Fruit fly (Drosophila melanogaster) whole organism, prepupa: ENCODE measurements around the gene bwa.

Source experiments
- CG10669 ChIP-seq: fragments of 200-800 bp; sonication (Bioruptor generic); optimal IDR thresholded peaks from 3 replicates; lab custom pipeline; 2018; ENCODE audit warnings: missing biosample characterization, mild to moderate bottlenecking, missing genetic modification characterization, moderate library complexity
- CG11294 ChIP-seq: fragments of 200-800 bp; sonication (Bioruptor generic); IDR thresholded peaks from 2 replicates; pipeline ENCODE4 v1.3.6; 2022; ENCODE audit warnings: missing biosample characterization, missing genetic modification characterization
- CG11762 ChIP-seq: fragments of 200-800 bp; sonication (Bioruptor generic); optimal IDR thresholded peaks from 3 replicates; lab custom pipeline; 2016; ENCODE audit warnings: missing biosample characterization, missing genetic modification characterization; ENCODE audit not compliant: insufficient read depth
- CG15336 ChIP-seq: fragments of 200-800 bp; sonication (Bioruptor generic); IDR thresholded peaks from 2 replicates; pipeline ENCODE4 v1.3.6; 2022; ENCODE audit warnings: missing biosample characterization, missing genetic modification characterization
- CG1621 ChIP-seq: fragments of 200-800 bp; sonication (Bioruptor generic); optimal IDR thresholded peaks from 3 replicates; lab custom pipeline; 2018; ENCODE audit warnings: missing biosample characterization, mild to moderate bottlenecking, missing genetic modification characterization
- CG31627 ChIP-seq: fragments of 200-800 bp; sonication (Bioruptor generic); optimal IDR thresholded peaks from 3 replicates; lab custom pipeline; 2016; ENCODE audit warnings: missing biosample characterization, missing genetic modification characterization
- CG32006 ChIP-seq: fragments of 200-800 bp; sonication (Bioruptor generic); optimal IDR thresholded peaks from 3 replicates; lab custom pipeline; 2017; ENCODE audit warnings: missing biosample characterization, mild to moderate bottlenecking, missing genetic modification characterization
- CG34406 ChIP-seq: fragments of 200-800 bp; sonication (Bioruptor generic); optimal IDR thresholded peaks from 3 replicates; lab custom pipeline; 2016; ENCODE audit warnings: missing biosample characterization, missing genetic modification characterization
- CG3919 ChIP-seq: fragments of 200-800 bp; sonication (Bioruptor generic); optimal IDR thresholded peaks from 3 replicates; lab custom pipeline; 2016; ENCODE audit warnings: missing biosample characterization, missing genetic modification characterization
- CG6163 ChIP-seq: fragments of 200-800 bp; sonication (Bioruptor generic); IDR thresholded peaks from 3 replicates; pipeline ENCODE4 v1.3.6; 2022; ENCODE audit warnings: missing biosample characterization, missing genetic modification characterization
- CG6276 ChIP-seq: fragments of 200-800 bp; sonication (Bioruptor generic); optimal IDR thresholded peaks from 2 replicates; lab custom pipeline; 2017; ENCODE audit warnings: missing biosample characterization, mild to moderate bottlenecking, missing genetic modification characterization
- CG6792 ChIP-seq: fragments of 200-800 bp; sonication (Bioruptor generic); optimal IDR thresholded peaks from 3 replicates; lab custom pipeline; 2016; ENCODE audit warnings: missing biosample characterization, missing genetic modification characterization
- CG6808 ChIP-seq: fragments of 200-800 bp; sonication (Bioruptor generic); optimal IDR thresholded peaks from 3 replicates; lab custom pipeline; 2017; ENCODE audit warnings: missing biosample characterization, missing genetic modification characterization, mild to moderate bottlenecking, moderate library complexity, missing genetic modification reagents
- CG6854 ChIP-seq: fragments of 200-800 bp; sonication (Bioruptor generic); optimal IDR thresholded peaks from 2 replicates; lab custom pipeline; 2017; ENCODE audit warnings: missing biosample characterization, mild to moderate bottlenecking, missing genetic modification characterization
- CG8632 ChIP-seq: fragments of 200-800 bp; sonication (Bioruptor generic); optimal IDR thresholded peaks from 3 replicates; lab custom pipeline; 2016; ENCODE audit warnings: missing biosample characterization, missing genetic modification characterization
- CG9139 ChIP-seq: fragments of 200-800 bp; sonication (Bioruptor generic); optimal IDR thresholded peaks from 3 replicates; lab custom pipeline; 2017; ENCODE audit warnings: missing biosample characterization, mild to moderate bottlenecking, missing genetic modification characterization
- Eip75B ChIP-seq: fragments of 200-800 bp; sonication (Bioruptor generic); optimal IDR thresholded peaks from 3 replicates; lab custom pipeline; 2016; ENCODE audit warnings: missing biosample characterization, missing genetic modification characterization
- Eip93F ChIP-seq: fragments of 200-800 bp; sonication (Bioruptor generic); optimal IDR thresholded peaks from 2 replicates; lab custom pipeline; 2016; ENCODE audit warnings: missing biosample characterization, mild to moderate bottlenecking, missing genetic modification characterization
- Ets21C ChIP-seq: fragments of 200-800 bp; sonication (Bioruptor generic); optimal IDR thresholded peaks from 3 replicates; lab custom pipeline; 2016; ENCODE audit warnings: missing biosample characterization, missing genetic modification characterization
- Ets96B ChIP-seq: fragments of 200-800 bp; optimal IDR thresholded peaks from 2 replicates; lab custom pipeline; 2019; ENCODE audit warnings: missing biosample characterization, mild to moderate bottlenecking, missing genetic modification characterization, moderate library complexity
- Gug ChIP-seq: fragments of 200-800 bp; sonication (Bioruptor generic); IDR thresholded peaks from 2 replicates; pipeline ENCODE4 v1.3.6; 2022; ENCODE audit warnings: missing biosample characterization, missing genetic modification characterization
- Hr38 ChIP-seq: sonication (Bioruptor generic); optimal IDR thresholded peaks from 2 replicates; lab custom pipeline; 2016; ENCODE audit warnings: missing biosample characterization, missing genetic modification characterization
- Hr4 ChIP-seq: fragments of 200-800 bp; sonication (Bioruptor generic); optimal IDR thresholded peaks from 3 replicates; lab custom pipeline; 2016; ENCODE audit warnings: missing biosample characterization, missing genetic modification characterization
- Lpt ChIP-seq: fragments of 200-800 bp; sonication (Bioruptor generic); optimal IDR thresholded peaks from 3 replicates; lab custom pipeline; 2016; ENCODE audit warnings: missing biosample characterization, missing genetic modification characterization
- Smox ChIP-seq: fragments of 200-800 bp; sonication (Bioruptor generic); optimal IDR thresholded peaks from 3 replicates; lab custom pipeline; 2016; ENCODE audit warnings: missing biosample characterization, missing genetic modification characterization
- Sox102F ChIP-seq: fragments of 200-800 bp; sonication (Bioruptor generic); optimal IDR thresholded peaks from 2 replicates; lab custom pipeline; 2016; ENCODE audit warnings: missing biosample characterization, mild to moderate bottlenecking, missing genetic modification characterization
- Sox15 ChIP-seq: fragments of 200-800 bp; sonication (Bioruptor generic); optimal IDR thresholded peaks from 3 replicates; lab custom pipeline; 2016; ENCODE audit warnings: missing biosample characterization, missing genetic modification characterization
- achi ChIP-seq: fragments of 200-800 bp; sonication (Bioruptor generic); optimal IDR thresholded peaks from 3 replicates; lab custom pipeline; 2016; ENCODE audit warnings: missing biosample characterization, missing genetic modification characterization
- acj6 ChIP-seq: fragments of 200-800 bp; sonication (Bioruptor generic); optimal IDR thresholded peaks from 3 replicates; lab custom pipeline; 2016; ENCODE audit warnings: missing biosample characterization, missing genetic modification characterization
- cyc ChIP-seq: fragments of 200-800 bp; sonication (Bioruptor generic); optimal IDR thresholded peaks from 3 replicates; lab custom pipeline; 2016; ENCODE audit warnings: missing biosample characterization, missing genetic modification characterization
- dsx ChIP-seq: fragments of 200-800 bp; optimal IDR thresholded peaks from 3 replicates; lab custom pipeline; 2019; ENCODE audit warnings: missing biosample characterization, mild to moderate bottlenecking, missing genetic modification characterization, moderate library complexity; ENCODE audit not compliant: poor library complexity, severe bottlenecking
- eg ChIP-seq: fragments of 200-800 bp; sonication (Bioruptor generic); IDR thresholded peaks from 3 replicates; pipeline ENCODE4 v1.3.6; 2022; ENCODE audit warnings: missing biosample characterization, missing genetic modification characterization
- esn ChIP-seq: fragments of 200-800 bp; sonication (Bioruptor generic); optimal IDR thresholded peaks from 2 replicates; lab custom pipeline; 2016; ENCODE audit warnings: missing biosample characterization, mild to moderate bottlenecking, missing genetic modification characterization, moderate library complexity
- fd59A ChIP-seq: fragments of 200-800 bp; sonication (Bioruptor generic); optimal IDR thresholded peaks from 2 replicates; lab custom pipeline; 2017; ENCODE audit warnings: missing biosample characterization, mild to moderate bottlenecking, missing genetic modification characterization, missing genetic modification reagents
- fd85E ChIP-seq: fragments of 200-800 bp; sonication (Bioruptor generic); optimal IDR thresholded peaks from 3 replicates; lab custom pipeline; 2016; ENCODE audit warnings: missing biosample characterization, missing genetic modification characterization
- fkh ChIP-seq: fragments of 200-800 bp; sonication (Bioruptor generic); optimal IDR thresholded peaks from 3 replicates; lab custom pipeline; 2017; ENCODE audit warnings: missing biosample characterization, mild to moderate bottlenecking, missing genetic modification characterization, moderate library complexity
- lz ChIP-seq: fragments of 200-800 bp; sonication (Bioruptor generic); optimal IDR thresholded peaks from 3 replicates; lab custom pipeline; 2016; ENCODE audit warnings: missing biosample characterization, missing genetic modification characterization
- net ChIP-seq: fragments of 200-800 bp; sonication (Bioruptor generic); optimal IDR thresholded peaks from 3 replicates; lab custom pipeline; 2016; ENCODE audit warnings: missing biosample characterization, missing genetic modification characterization
- pdm3 ChIP-seq: fragments of 200-800 bp; sonication (Bioruptor generic); optimal IDR thresholded peaks from 3 replicates; lab custom pipeline; 2016; ENCODE audit warnings: missing biosample characterization, missing genetic modification characterization
- salr ChIP-seq, 2 experiments: fragments of 200-800 bp; sonication (Bioruptor generic); optimal IDR thresholded peaks; 3 replicates each; lab custom pipeline; 2016 to 2018; ENCODE audit warnings: missing biosample characterization in 2 of 2, missing genetic modification characterization in 2 of 2, mild to moderate bottlenecking in 1 of 2
- spab ChIP-seq: fragments of 200-800 bp; sonication (Bioruptor generic); optimal IDR thresholded peaks from 2 replicates; lab custom pipeline; 2017; ENCODE audit warnings: missing biosample characterization, mild to moderate bottlenecking, missing genetic modification characterization, missing genetic modification reagents
- ss ChIP-seq, 2 experiments: fragments of 200-800 bp; sonication (Bioruptor generic); optimal IDR thresholded peaks; 2 replicates in 1 of 2; 3 replicates in 1 of 2; lab custom pipeline; 2017 to 2018; ENCODE audit warnings: mild to moderate bottlenecking in 2 of 2, missing biosample characterization in 2 of 2, missing genetic modification characterization in 2 of 2, moderate library complexity in 1 of 2
- topi ChIP-seq: fragments of 200-800 bp; sonication (Bioruptor generic); optimal IDR thresholded peaks from 3 replicates; lab custom pipeline; 2016; ENCODE audit warnings: missing biosample characterization, missing genetic modification characterization
- vri ChIP-seq: fragments of 200-800 bp; sonication (Bioruptor generic); optimal IDR thresholded peaks from 3 replicates; lab custom pipeline; 2016; ENCODE audit warnings: missing biosample characterization, mild to moderate bottlenecking, missing genetic modification characterization

bwa gene

DNA sequence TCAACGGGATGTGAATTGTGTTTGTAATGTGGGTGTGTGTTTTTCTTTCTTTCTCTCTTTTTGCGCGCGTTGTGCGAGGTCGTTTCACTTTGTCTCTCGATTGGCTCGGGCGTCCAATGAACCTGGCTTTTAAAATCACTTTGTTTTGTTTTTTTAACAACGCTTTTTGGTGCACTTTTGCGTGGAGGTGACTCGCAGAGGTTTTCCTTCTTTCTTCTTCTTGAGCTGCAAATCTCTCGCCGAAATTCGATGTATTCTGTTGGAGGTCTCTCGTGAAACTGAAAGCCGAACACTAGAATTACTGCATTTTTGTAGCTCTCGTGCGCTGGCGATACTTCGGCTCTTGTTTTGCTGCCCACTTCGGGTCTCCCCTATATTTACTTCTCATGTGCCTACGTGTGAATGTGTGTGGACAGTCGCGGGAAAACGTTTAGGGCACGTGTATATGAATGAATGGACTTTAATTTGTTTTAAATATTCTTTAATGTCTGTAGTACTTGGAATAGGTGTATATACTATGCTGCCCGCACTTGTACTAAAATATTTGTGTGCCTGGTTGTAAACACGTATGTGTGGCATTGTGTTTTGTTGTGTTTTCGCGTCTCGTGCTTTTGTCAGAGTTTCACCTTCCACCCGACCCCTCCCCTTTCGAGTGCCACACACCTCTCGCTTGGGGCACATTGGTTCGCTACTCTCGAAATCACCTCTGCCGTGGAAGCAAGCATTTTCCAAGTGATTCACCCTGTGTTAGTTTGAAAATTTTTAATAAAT is 18.8 kb downstream of the bwa start, which contains the start of gene fok (continued):
- TF ChIP-seq CG31627 (GFP tag; lab: Kevin White, UChicago) (peak; percentile 98), Eip93F (peak; percentile 98), CG11294 (GFP tag; lab: Robert Waterston, UW) (peak; percentile 93), CG6276 (peak; percentile 97), achi (GFP tag; lab: Kevin White, UChicago) (peak; percentile 97), fd59A (peak; percentile 96), Hr38 (GFP tag; lab: Kevin White, UChicago) (no peak), CG1621 (tag; lab: Kevin White, UChicago) (peak; percentile 95), ss (GFP tag; optimal IDR thresholded peaks at IDR 0.05; lab: Kevin White, UChicago) (peak; percentile 98), CG6792 (GFP tag; lab: Kevin White, UChicago) (peak; percentile 99), CG11762 (peak; percentile 97), cyc (GFP tag; lab: Kevin White, UChicago) (peak; percentile 97), CG6854 (GFP tag; lab: Kevin White, UChicago) (peak; percentile 96), CG9139 (GFP tag; lab: Kevin White, UChicago) (peak; percentile 95), eg (peak; percentile 94), Smox (GFP tag; lab: Kevin White, UChicago) (peak; percentile 98), spab (GFP tag; lab: Kevin White, UChicago) (peak; percentile 97), CG8632 (GFP tag; lab: Kevin White, UChicago) (peak; percentile 97), pdm3 (GFP tag; lab: Kevin White, UChicago) (peak; percentile 98), vri (peak; percentile 98), Ets21C (GFP tag; lab: Kevin White, UChicago) (peak; percentile 96), CG6808 (peak; percentile 98), esn (GFP tag; lab: Kevin White, UChicago) (peak; percentile 99), Sox15 (GFP tag; lab: Kevin White, UChicago) (peak; percentile 95), topi (GFP tag; lab: Kevin White, UChicago) (peak; percentile 98), CG3919 (GFP tag; lab: Kevin White, UChicago) (peak; percentile 98), fd85E (peak; percentile 91), acj6 (GFP tag; lab: Kevin White, UChicago) (peak; percentile 97), CG32006 (GFP tag; lab: Kevin White, UChicago) (peak; percentile 97), lz (peak; percentile 98)
- TF ChIP-seq, all 60 proteins: peak for 59

DNA sequence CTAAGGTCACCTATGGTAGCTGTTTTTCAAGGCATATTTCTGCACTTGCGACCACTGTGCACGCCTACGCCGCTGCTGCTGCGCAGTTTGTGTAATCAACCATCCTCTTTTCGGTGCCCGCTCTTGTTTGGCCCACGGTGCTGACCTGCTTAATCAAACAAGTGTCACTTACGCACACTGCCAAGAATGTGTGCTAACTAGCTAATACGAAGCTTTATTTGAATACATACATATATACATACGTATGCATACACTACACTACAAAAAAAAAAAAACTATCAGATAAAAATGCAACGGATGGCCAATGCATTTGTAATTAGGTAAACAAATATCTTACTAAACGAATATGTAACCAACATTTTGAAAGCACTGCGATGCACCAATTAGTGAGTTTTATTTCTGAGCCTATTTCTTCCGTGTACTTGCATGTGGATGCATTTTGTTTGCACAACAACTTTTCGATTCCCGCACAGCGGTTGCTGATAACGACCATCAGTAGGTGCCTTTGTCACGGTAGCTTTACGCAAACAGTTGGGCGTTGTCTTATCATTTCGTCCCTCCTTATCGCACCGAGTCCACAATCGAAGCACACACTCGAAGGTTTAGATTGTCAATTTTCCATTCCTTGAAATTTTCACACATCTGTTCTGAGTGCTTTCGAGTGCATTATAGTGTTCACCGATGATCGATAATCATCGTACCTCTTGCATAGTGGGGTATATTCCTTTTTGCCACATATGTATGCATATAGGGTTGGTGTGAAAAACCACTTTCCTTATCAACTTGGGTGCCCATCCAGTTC is 20.3 kb downstream of the bwa start:
- TF ChIP-seq Sox102F (peak; percentile 93), CG15336 (peak; percentile 97), Ets96B (tag; lab: Kevin White, UChicago) (peak; percentile 81), CG6854 (GFP tag; lab: Kevin White, UChicago) (peak; percentile 66), CG6792 (GFP tag; lab: Kevin White, UChicago) (peak; percentile 93), cyc (GFP tag; lab: Kevin White, UChicago) (peak; percentile 88), CG32006 (GFP tag; lab: Kevin White, UChicago) (peak; percentile 90), net (GFP tag; lab: Kevin White, UChicago) (peak; percentile 93), Eip93F (peak; percentile 94), CG6163 (GFP tag; lab: Robert Waterston, UW) (peak; percentile 96), lz (peak; percentile 90), dsx (GFP tag; lab: Kevin White, UChicago) (peak; percentile 55), acj6 (GFP tag; lab: Kevin White, UChicago) (peak; percentile 92), Eip75B (peak; percentile 98), CG11294 (GFP tag; lab: Robert Waterston, UW) (peak; percentile 96), Hr4 (GFP tag; lab: Kevin White, UChicago) (peak; percentile 94), Lpt (GFP tag; lab: Kevin White, UChicago) (peak; percentile 93), esn (GFP tag; lab: Kevin White, UChicago) (peak; percentile 95), CG34406 (GFP tag; lab: Kevin White, UChicago) (peak; percentile 93), spab (GFP tag; lab: Kevin White, UChicago) (peak; percentile 81), Gug (GFP tag; lab: Robert Waterston, UW) (peak; percentile 96), fkh (peak; percentile 98), CG10669 (GFP tag; lab: Kevin White, UChicago) (peak; percentile 86), salr (GFP tag; optimal IDR thresholded peaks at IDR 0.05; lab: Kevin White, UChicago) (peak; percentile 63 to 83), CG6276 (peak; percentile 91), ss (GFP tag; optimal IDR thresholded peaks at IDR 0.05; lab: Kevin White, UChicago) (peak; percentile 15 to 71), topi (GFP tag; lab: Kevin White, UChicago) (peak; percentile 91), CG6808 (peak; percentile 74), CG8632 (GFP tag; lab: Kevin White, UChicago) (peak; percentile 91)
